Fruit fly (Drosophila melanogaster) whole organism, embryonic: ENCODE results near the gene Ppcs.
A peak's percentile ranks its signal among the peaks of the same experiment; 100 is the strongest.

Source experiments
- Atf-2 ChIP-seq: fragments of 200-800 bp; sonication (Bioruptor generic); optimal IDR thresholded peaks from 2 replicates; lab custom pipeline; 2016; ENCODE audit warnings: missing biosample characterization, missing genetic modification characterization
- B-H2 ChIP-seq: fragments of 200-800 bp; sonication (Bioruptor generic); optimal IDR thresholded peaks from 2 replicates; lab custom pipeline; 2018; ENCODE audit warnings: missing biosample characterization, mild to moderate bottlenecking, missing genetic modification characterization
- CG10462 ChIP-seq: fragments of 200-800 bp; sonication (Bioruptor generic); optimal IDR thresholded peaks from 2 replicates; lab custom pipeline; 2016; ENCODE audit warnings: missing biosample characterization, missing genetic modification characterization
- CG10654 ChIP-seq: fragments of 200-800 bp; sonication (Bioruptor generic); optimal IDR thresholded peaks from 2 replicates; lab custom pipeline; 2016; ENCODE audit warnings: missing biosample characterization, missing genetic modification characterization
- CG13624 ChIP-seq: fragments of 200-800 bp; sonication (Bioruptor generic); optimal IDR thresholded peaks from 2 replicates; lab custom pipeline; 2016; ENCODE audit warnings: missing biosample characterization, missing genetic modification characterization
- CG13894 ChIP-seq: fragments of 200-800 bp; sonication (Bioruptor generic); optimal IDR thresholded peaks from 3 replicates; lab custom pipeline; 2018; ENCODE audit warnings: missing biosample characterization, mild to moderate bottlenecking, missing genetic modification characterization, moderate library complexity
- CG14014 ChIP-seq: fragments of 200-800 bp; sonication (Bioruptor generic); IDR thresholded peaks from 2 replicates; pipeline ENCODE4 v1.3.6; 2022; ENCODE audit warnings: missing biosample characterization, missing genetic modification characterization
- CG14667 ChIP-seq: fragments of 200-800 bp; sonication (Bioruptor generic); IDR thresholded peaks from 2 replicates; pipeline ENCODE4 v1.3.6; 2022; ENCODE audit warnings: missing biosample characterization, missing genetic modification characterization
- CG17186 ChIP-seq: fragments of 200-800 bp; sonication (Bioruptor generic); optimal IDR thresholded peaks from 3 replicates; lab custom pipeline; 2017; ENCODE audit warnings: missing biosample characterization, missing genetic modification reagents, missing genetic modification characterization
- CG2116 ChIP-seq: fragments of 200-800 bp; sonication (Bioruptor generic); optimal IDR thresholded peaks from 3 replicates; lab custom pipeline; 2018; ENCODE audit warnings: missing biosample characterization, mild to moderate bottlenecking, missing genetic modification characterization
- CG30403 ChIP-seq: fragments of 200-800 bp; sonication (Bioruptor generic); optimal IDR thresholded peaks from 3 replicates; lab custom pipeline; 2016; ENCODE audit warnings: missing biosample characterization, missing genetic modification characterization
- CG3281 ChIP-seq: fragments of 200-800 bp; sonication (Bioruptor generic); optimal IDR thresholded peaks from 3 replicates; lab custom pipeline; 2017; ENCODE audit warnings: missing biosample characterization, mild to moderate bottlenecking, missing genetic modification characterization
- CG4328 ChIP-seq: fragments of 200-800 bp; sonication (Bioruptor generic); optimal IDR thresholded peaks from 3 replicates; lab custom pipeline; 2017; ENCODE audit warnings: missing biosample characterization, missing genetic modification reagents, missing genetic modification characterization
- CG4820 ChIP-seq: fragments of 200-800 bp; sonication (Bioruptor generic); optimal IDR thresholded peaks from 3 replicates; lab custom pipeline; 2016; ENCODE audit warnings: missing biosample characterization, missing genetic modification characterization
- CG6654 ChIP-seq: fragments of 200-800 bp; sonication (Bioruptor generic); optimal IDR thresholded peaks from 2 replicates; lab custom pipeline; 2017; ENCODE audit warnings: missing biosample characterization, mild to moderate bottlenecking, missing genetic modification characterization
- CG7928 ChIP-seq: fragments of 200-800 bp; sonication (Bioruptor generic); optimal IDR thresholded peaks from 2 replicates; lab custom pipeline; 2017; ENCODE audit warnings: missing biosample characterization, mild to moderate bottlenecking, missing genetic modification characterization
- CG8924 ChIP-seq: fragments of 200-800 bp; optimal IDR thresholded peaks from 3 replicates; lab custom pipeline; 2019; ENCODE audit warnings: missing biosample characterization, mild to moderate bottlenecking, missing genetic modification characterization, moderate library complexity
- CG8944 ChIP-seq: fragments of 200-800 bp; sonication (Bioruptor generic); optimal IDR thresholded peaks from 3 replicates; lab custom pipeline; 2016; ENCODE audit warnings: missing biosample characterization, missing genetic modification characterization
- Dad ChIP-seq: fragments of 200-800 bp; sonication (Bioruptor generic); optimal IDR thresholded peaks from 3 replicates; lab custom pipeline; 2016; ENCODE audit warnings: missing biosample characterization, missing genetic modification characterization
- Elba2 ChIP-seq: fragments of 200-800 bp; sonication (Bioruptor generic); optimal IDR thresholded peaks from 3 replicates; lab custom pipeline; 2016; ENCODE audit warnings: missing biosample characterization, missing genetic modification characterization
- Ets65A ChIP-seq: fragments of 200-800 bp; sonication (Bioruptor generic); peaks from one replicate; lab custom pipeline; 2016; ENCODE audit warnings: missing biosample characterization, missing genetic modification characterization
- HmgD ChIP-seq: fragments of 200-800 bp; sonication (Bioruptor generic); optimal IDR thresholded peaks from 3 replicates; lab custom pipeline; 2016; ENCODE audit warnings: missing biosample characterization, missing genetic modification characterization
- Hr39 ChIP-seq: fragments of >200 bp; optimal IDR thresholded peaks from 2 replicates; lab custom pipeline; 2017
- Nf-YA ChIP-seq: fragments of 200-800 bp; sonication (Bioruptor generic); IDR thresholded peaks from 2 replicates; pipeline ENCODE4 v1.3.6; 2022; ENCODE audit warnings: missing biosample characterization, missing genetic modification characterization
- Nf-YB ChIP-seq: fragments of 200-800 bp; sonication (Bioruptor generic); optimal IDR thresholded peaks from 3 replicates; lab custom pipeline; 2019; ENCODE audit warnings: missing biosample characterization, mild to moderate bottlenecking, missing genetic modification characterization, moderate library complexity
- PHDP ChIP-seq: fragments of 200-800 bp; sonication (Bioruptor generic); optimal IDR thresholded peaks from 3 replicates; lab custom pipeline; 2018; ENCODE audit warnings: missing biosample characterization, mild to moderate bottlenecking, missing genetic modification characterization, moderate library complexity
- Sin3A ChIP-seq: fragments of >200 bp; optimal IDR thresholded peaks from 2 replicates; lab custom pipeline; 2018
- ac ChIP-seq: fragments of 200-800 bp; sonication (Bioruptor generic); optimal IDR thresholded peaks from 3 replicates; lab custom pipeline; 2017; ENCODE audit warnings: missing biosample characterization, mild to moderate bottlenecking, missing genetic modification characterization
- ap ChIP-seq: fragments of 200-800 bp; sonication (Bioruptor generic); IDR thresholded peaks from 2 replicates; pipeline ENCODE4 v1.3.6; 2022; ENCODE audit warnings: missing biosample characterization, missing genetic modification characterization
- br ChIP-seq: fragments of >200 bp; optimal IDR thresholded peaks from 2 replicates; lab custom pipeline; 2017
- caup ChIP-seq: fragments of 200-800 bp; sonication (Bioruptor generic); optimal IDR thresholded peaks from 3 replicates; lab custom pipeline; 2017; ENCODE audit warnings: missing biosample characterization, mild to moderate bottlenecking, missing genetic modification characterization, moderate library complexity; ENCODE audit not compliant: severe bottlenecking
- chinmo ChIP-seq: fragments of 200-800 bp; sonication (Bioruptor generic); IDR thresholded peaks from 4 replicates; pipeline ENCODE4 v1.3.6; 2022; ENCODE audit warnings: missing biosample characterization, missing genetic modification characterization; ENCODE audit not compliant: partially characterized antibody
- dm ChIP-seq: fragments of 200-800 bp; sonication (Bioruptor generic); optimal IDR thresholded peaks from 3 replicates; lab custom pipeline; 2016; ENCODE audit warnings: missing biosample characterization, missing genetic modification characterization
- en ChIP-seq: fragments of 200-800 bp; sonication (Bioruptor generic); optimal IDR thresholded peaks from 2 replicates; lab custom pipeline; 2016; ENCODE audit warnings: missing biosample characterization, missing genetic modification characterization
- eyg ChIP-seq: fragments of 200-800 bp; sonication (Bioruptor generic); optimal IDR thresholded peaks from 3 replicates; lab custom pipeline; 2016; ENCODE audit warnings: missing biosample characterization, missing genetic modification characterization
- grau ChIP-seq: fragments of 200-800 bp; optimal IDR thresholded peaks from 3 replicates; lab custom pipeline; 2019; ENCODE audit warnings: missing biosample characterization, mild to moderate bottlenecking, missing genetic modification characterization, moderate library complexity
- kah ChIP-seq: fragments of 200-800 bp; sonication (Bioruptor generic); optimal IDR thresholded peaks from 2 replicates; lab custom pipeline; 2018; ENCODE audit warnings: missing biosample characterization, mild to moderate bottlenecking, missing genetic modification characterization
- ken ChIP-seq: fragments of 200-800 bp; sonication (Bioruptor generic); IDR thresholded peaks from 3 replicates; pipeline ENCODE4 v1.3.6; 2022; ENCODE audit warnings: missing biosample characterization, missing genetic modification characterization
- kni ChIP-seq: fragments of 200-800 bp; sonication (Bioruptor generic); optimal IDR thresholded peaks from 3 replicates; lab custom pipeline; 2017; ENCODE audit warnings: mild to moderate bottlenecking, missing biosample characterization, missing genetic modification reagents, missing genetic modification characterization
- lab ChIP-seq: fragments of 200-800 bp; sonication (Bioruptor generic); optimal IDR thresholded peaks from 3 replicates; lab custom pipeline; 2017; ENCODE audit warnings: missing biosample characterization, missing genetic modification characterization, mild to moderate bottlenecking, moderate library complexity, missing genetic modification reagents
- mld ChIP-seq: fragments of 200-800 bp; sonication (Bioruptor generic); IDR thresholded peaks from 3 replicates; pipeline ENCODE4 v1.3.6; 2022; ENCODE audit warnings: missing biosample characterization, missing genetic modification characterization; ENCODE audit not compliant: partially characterized antibody
- slbo ChIP-seq: fragments of 200-800 bp; sonication (Bioruptor generic); IDR thresholded peaks from 2 replicates; pipeline ENCODE4 v1.3.6; 2022; ENCODE audit warnings: missing biosample characterization, missing genetic modification characterization
- stc ChIP-seq: fragments of 200-800 bp; sonication (Bioruptor generic); IDR thresholded peaks from 2 replicates; pipeline ENCODE4 v1.3.6; 2022; ENCODE audit warnings: missing biosample characterization, missing genetic modification characterization
- sug ChIP-seq: fragments of 200-800 bp; optimal IDR thresholded peaks from 2 replicates; lab custom pipeline; 2019; ENCODE audit warnings: missing biosample characterization, mild to moderate bottlenecking, missing genetic modification characterization, moderate library complexity
- tna ChIP-seq: fragments of 200-800 bp; sonication (Bioruptor generic); IDR thresholded peaks from 2 replicates; pipeline ENCODE4 v1.3.6; 2022; ENCODE audit warnings: missing biosample characterization, missing genetic modification characterization; ENCODE audit not compliant: partially characterized antibody
- ttk ChIP-seq: fragments of 200-800 bp; sonication (Bioruptor generic); IDR thresholded peaks from 2 replicates; pipeline ENCODE4 v2.1.2; 2022; ENCODE audit warnings: missing biosample characterization, missing genetic modification characterization
- twi ChIP-seq: fragments of 200-800 bp; optimal IDR thresholded peaks from 2 replicates; lab custom pipeline; 2019; ENCODE audit warnings: missing biosample characterization, mild to moderate bottlenecking, missing genetic modification characterization, moderate library complexity
- unc-4 ChIP-seq: fragments of 200-800 bp; sonication (Bioruptor generic); IDR thresholded peaks from 2 replicates; pipeline ENCODE4 v1.3.6; 2022; ENCODE audit warnings: missing biosample characterization, missing genetic modification characterization; ENCODE audit not compliant: partially characterized antibody
- unpg ChIP-seq: fragments of 200-800 bp; sonication (Bioruptor generic); optimal IDR thresholded peaks from 3 replicates; lab custom pipeline; 2018; ENCODE audit warnings: missing biosample characterization, mild to moderate bottlenecking, missing genetic modification characterization, moderate library complexity
- zen2 ChIP-seq: fragments of 200-800 bp; sonication (Bioruptor generic); IDR thresholded peaks from 3 replicates; pipeline ENCODE4 v1.3.6; 2022; ENCODE audit warnings: missing biosample characterization, missing genetic modification characterization; ENCODE audit not compliant: partially characterized antibody
- zf30C ChIP-seq: fragments of 200-800 bp; sonication (Bioruptor generic); optimal IDR thresholded peaks from 3 replicates; lab custom pipeline; 2018; ENCODE audit warnings: missing biosample characterization, mild to moderate bottlenecking, missing genetic modification characterization

Gene Ppcs

DNA sequence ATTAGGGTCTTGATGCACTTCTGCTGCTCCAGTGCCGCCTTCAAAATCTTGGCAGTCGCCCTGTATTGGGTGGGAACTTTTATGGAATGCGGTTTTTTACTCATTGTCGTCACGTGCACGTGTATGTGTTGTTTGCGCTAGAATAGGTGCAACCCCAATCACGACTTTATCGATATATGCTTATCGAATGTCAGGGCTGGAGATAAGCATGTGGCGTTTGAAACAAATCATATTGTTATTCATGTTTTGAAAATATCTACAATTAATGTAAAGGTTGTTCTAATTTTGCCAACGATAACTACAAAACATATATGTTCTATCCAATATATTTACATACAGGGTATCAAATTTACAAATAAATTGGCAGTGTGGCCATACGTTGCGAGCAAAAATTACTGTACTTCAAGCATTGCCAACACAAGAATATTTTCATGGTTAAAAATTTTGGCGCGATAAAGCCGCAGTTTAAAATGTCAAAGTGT is 14.5 kb upstream of the Ppcs start, which contains the start of the genes CG42359 and Nsun5 (continued):
- TF ChIP-seq kni (GFP tag; lab: Kevin White, UChicago) = peak; percentile 67
- TF ChIP-seq Sin3A (lab: Kevin White, UChicago) = peak; percentile 92
- TF ChIP-seq lab (GFP tag; lab: Kevin White, UChicago) = peak; percentile 93
- peak; percentile 93 for TF ChIP-seq PHDP (tag; lab: Kevin White, UChicago)
- peak; percentile 85; the same call in 2 of the 3 replicates for TF ChIP-seq zen2 (GFP tag; lab: Robert Waterston, UW)
- peak; percentile 94 for TF ChIP-seq CG30403
- peak; percentile 85 for TF ChIP-seq Elba2
- TF ChIP-seq dm (GFP tag; lab: Kevin White, UChicago) = peak; percentile 98
- TF ChIP-seq CG2116 = peak; percentile 92
- peak; percentile 57 for TF ChIP-seq CG6654
- TF ChIP-seq twi (tag; lab: Kevin White, UChicago) = peak; percentile 79
- peak; percentile 95 for TF ChIP-seq CG8944 (GFP tag; lab: Kevin White, UChicago)
- TF ChIP-seq caup (GFP tag; lab: Kevin White, UChicago) = peak; percentile 80
- peak; percentile 86 for TF ChIP-seq grau
- peak; percentile 84 for TF ChIP-seq Nf-YA (GFP tag; lab: Robert Waterston, UW)
- no peak for TF ChIP-seq zf30C (GFP tag; lab: Kevin White, UChicago)
- TF ChIP-seq ttk = peak; percentile 89
- TF ChIP-seq CG4820 = peak; percentile 83
- peak; percentile 84 for TF ChIP-seq CG3281 (GFP tag; lab: Kevin White, UChicago)
- peak; percentile 79 for TF ChIP-seq CG4328
- TF ChIP-seq CG8924 (tag; lab: Kevin White, UChicago) = peak; percentile 93
- peak; percentile 92 for TF ChIP-seq unpg (GFP tag; lab: Kevin White, UChicago)
- peak; percentile 60 for TF ChIP-seq en (GFP tag; lab: Kevin White, UChicago)
- TF ChIP-seq CG17186 (GFP tag; lab: Kevin White, UChicago) = peak; percentile 91
- peak; percentile 75; the same call in 2 of the 3 replicates for TF ChIP-seq mld (GFP tag; lab: Robert Waterston, UW)
- no peak for TF ChIP-seq br (lab: Kevin White, UChicago)
- peak; percentile 85 for TF ChIP-seq CG10462
- peak; percentile 98 for TF ChIP-seq CG7928
- peak; percentile 87; the same call in 3 of the 4 replicates for TF ChIP-seq chinmo (GFP tag; lab: Robert Waterston, UW)
- TF ChIP-seq slbo (GFP tag; lab: Robert Waterston, UW) = peak; percentile 95
- TF ChIP-seq CG14667 (GFP tag; lab: Robert Waterston, UW) = peak; percentile 87
- peak; percentile 90 for TF ChIP-seq sug (tag; lab: Kevin White, UChicago)
- peak; percentile 90 for TF ChIP-seq CG14014 (GFP tag; lab: Robert Waterston, UW)
- TF ChIP-seq ac (GFP tag; lab: Kevin White, UChicago) = no peak
- TF ChIP-seq CG10654 (GFP tag; lab: Kevin White, UChicago) = peak; percentile 92
- TF ChIP-seq HmgD = peak; percentile 95
- TF ChIP-seq ap = peak; percentile 79
- peak; percentile 95 for TF ChIP-seq unc-4 (GFP tag; lab: Robert Waterston, UW)
- TF ChIP-seq Hr39 (lab: Kevin White, UChicago) = no peak
- TF ChIP-seq ken (GFP tag; lab: Robert Waterston, UW) = peak; percentile 89
- peak; percentile 88 for TF ChIP-seq Atf-2 (GFP tag; lab: Kevin White, UChicago)
- TF ChIP-seq Dad (GFP tag; lab: Kevin White, UChicago) = peak; percentile 85
- peak; percentile 94 for TF ChIP-seq CG13624
- TF ChIP-seq Ets65A = peak; percentile 99
- no peak for TF ChIP-seq kah
- peak; percentile 70 for TF ChIP-seq Nf-YB (GFP tag; lab: Kevin White, UChicago)
- peak; percentile 85 for TF ChIP-seq stc (GFP tag; lab: Robert Waterston, UW)
- peak; percentile 87 for TF ChIP-seq eyg (GFP tag; lab: Kevin White, UChicago)
- TF ChIP-seq B-H2 = peak; percentile 91
- TF ChIP-seq CG13894 (tag; lab: Kevin White, UChicago) = peak; percentile 87
- TF ChIP-seq tna (GFP tag; lab: Robert Waterston, UW) = peak; percentile 74
